Worm (Caenorhabditis elegans) whole organism, midembryonic: Measurements from ENCODE around the gene sre-15.

Source experiments
- T22C8.4 ChIP-seq: fragments of 200-800 bp; sonication (Bioruptor generic); IDR thresholded peaks from 2 replicates; pipeline ENCODE4 v1.3.6; 2022; ENCODE audit warnings: missing genetic modification characterization, missing compliant biosample characterization
- cog-1 ChIP-seq: sonication (generic microtip); optimal IDR thresholded peaks from 2 replicates; lab custom pipeline; 2016; ENCODE audit warnings: missing genetic modification characterization, missing compliant biosample characterization
- flt-1 ChIP-seq: fragments of 200-800 bp; sonication (Bioruptor generic); IDR thresholded peaks from 2 replicates; pipeline ENCODE4 v1.3.6; 2022; ENCODE audit warnings: missing genetic modification characterization, missing compliant biosample characterization
- klf-2 ChIP-seq: fragments of 200-800 bp; sonication (Bioruptor generic); conservative IDR thresholded peaks from 2 replicates; pipeline ENCODE4 v1.3.6; 2022; ENCODE audit warnings: missing genetic modification reagents, missing genetic modification characterization, missing compliant biosample characterization
- med-1 ChIP-seq: sonication (generic microtip); optimal IDR thresholded peaks from 2 replicates; lab custom pipeline; 2017; ENCODE audit warnings: missing genetic modification characterization, mild to moderate bottlenecking, missing compliant biosample characterization, antibody characterized with exemption, missing genetic modification reagents; ENCODE audit not compliant: insufficient read depth
- ref-1 ChIP-seq: fragments of 200-800 bp; sonication (Bioruptor generic); conservative IDR thresholded peaks from 2 replicates; pipeline ENCODE4 v1.3.6; 2022; ENCODE audit warnings: missing genetic modification reagents, missing genetic modification characterization, missing compliant biosample characterization
- tab-1 ChIP-seq: fragments of 200-800 bp; sonication (Bioruptor generic); IDR thresholded peaks from 2 replicates; pipeline ENCODE4 v1.3.6; 2022; ENCODE audit warnings: missing genetic modification characterization, missing compliant biosample characterization
- ztf-23 ChIP-seq: fragments of 200-800 bp; sonication (Bioruptor generic); IDR thresholded peaks from 2 replicates; pipeline ENCODE4 v1.3.6; 2022; ENCODE audit warnings: missing genetic modification reagents, missing genetic modification characterization, missing compliant biosample characterization
- ztf-29 ChIP-seq: fragments of 200-800 bp; sonication (Bioruptor generic); IDR thresholded peaks from 2 replicates; pipeline ENCODE4 v1.3.6; 2022; ENCODE audit warnings: missing genetic modification reagents, missing genetic modification characterization, missing compliant biosample characterization

Gene sre-15

DNA sequence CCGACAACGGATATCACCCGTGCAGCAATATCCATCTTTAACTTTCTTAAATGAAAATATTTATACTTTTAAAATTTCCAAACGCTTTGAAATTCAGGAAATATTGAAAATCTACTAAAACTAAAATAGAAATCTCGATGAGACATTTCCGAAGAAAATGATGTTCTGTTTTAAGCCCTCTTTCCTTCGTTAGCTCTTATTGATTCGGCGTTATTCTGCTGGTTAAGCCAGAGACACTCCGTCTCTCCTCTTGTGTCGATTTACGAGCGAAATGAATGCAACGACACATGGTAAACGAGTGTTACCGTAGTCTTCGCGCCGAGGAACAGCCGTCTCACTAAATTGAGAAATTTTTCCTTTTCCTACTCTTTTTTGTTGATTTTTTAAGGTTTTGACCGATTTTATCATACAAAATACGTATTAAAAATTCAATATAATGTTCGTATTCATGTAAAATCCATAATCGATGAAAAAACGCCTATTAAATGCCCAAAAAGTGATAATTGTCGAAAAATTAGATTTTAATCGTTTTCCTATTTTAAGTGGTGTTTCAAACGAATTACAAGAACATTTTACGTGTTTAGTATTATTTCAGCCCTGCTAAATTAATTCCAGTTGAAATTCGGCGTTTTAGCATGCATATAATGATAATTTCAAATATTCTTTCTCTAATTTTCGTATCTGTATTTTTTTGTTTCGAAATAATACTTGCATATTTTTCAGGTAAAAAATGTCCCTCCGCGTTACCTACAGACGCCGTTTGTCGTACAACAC lies 23.9 kb upstream of the sre-15 start, which contains the start of the genes ppm-1.H and rpl-34:
ppm-1.H (minus strand) TSS at position 51 of the 774 bp plus-strand sequence.
rpl-34 (plus strand) TSS at position 724 of the 774 bp plus-strand sequence.
- TF ChIP-seq flt-1 (GFP tag; lab: Robert Waterston, UW) (no peak; the same call in none of the 2 replicates), klf-2 (GFP tag; lab: Robert Waterston, UW) (no peak), tab-1 (GFP tag; lab: Robert Waterston, UW) (no peak), cog-1 (tag; lab: Kevin White, UChicago) (peak; percentile 37), med-1 (GFP tag; lab: Kevin White, UChicago) (no peak), ztf-29 (GFP tag; lab: Robert Waterston, UW) (peak; percentile 53; the same call in 1 of the 2 replicates), ref-1 (GFP tag; lab: Robert Waterston, UW) (no peak), T22C8.4 (0 out of 2 replicates have a peak, but pooled peaks have one; percentile 20), ztf-23 (GFP tag; lab: Robert Waterston, UW) (peak; percentile 61; the same call in 1 of the 2 replicates)

- TF ChIP-seq ztf-23 (GFP tag; lab: Robert Waterston, UW) (no peak), flt-1 (GFP tag; lab: Robert Waterston, UW) (no peak), med-1 (GFP tag; lab: Kevin White, UChicago) (no peak), cog-1 (tag; lab: Kevin White, UChicago) (no peak), T22C8.4 (no peak), ztf-29 (GFP tag; lab: Robert Waterston, UW) (no peak), ref-1 (GFP tag; lab: Robert Waterston, UW) (no peak), tab-1 (GFP tag; lab: Robert Waterston, UW) (no peak), klf-2 (GFP tag; lab: Robert Waterston, UW) (no peak)
Measured at ce11 chrIV:12265877-12266276, 21.3 kb upstream of the sre-15 start.

- TF ChIP-seq flt-1 (GFP tag; lab: Robert Waterston, UW) (no peak), ztf-23 (GFP tag; lab: Robert Waterston, UW) (no peak), ztf-29 (GFP tag; lab: Robert Waterston, UW) (no peak), tab-1 (GFP tag; lab: Robert Waterston, UW) (no peak), cog-1 (tag; lab: Kevin White, UChicago) (no peak), ref-1 (GFP tag; lab: Robert Waterston, UW) (no peak), klf-2 (GFP tag; lab: Robert Waterston, UW) (no peak), med-1 (GFP tag; lab: Kevin White, UChicago) (no peak), T22C8.4 (no peak)
Measured at ce11 chrIV:12261353-12261752, 16.7 kb upstream of the sre-15 start, which contains the start of gene sre-14. Gene sre-14 (minus strand): TSS chrIV:12261453.

ce11 chrIV:12259161-12259870 lies 14.7 kb upstream of the sre-15 start, which contains the start of gene Y39C12A.9:
Gene Y39C12A.9 (minus strand): TSS chrIV:12259211.
- no peak for TF ChIP-seq flt-1 (GFP tag; lab: Robert Waterston, UW)
- no peak for TF ChIP-seq ztf-23 (GFP tag; lab: Robert Waterston, UW)

DNA sequence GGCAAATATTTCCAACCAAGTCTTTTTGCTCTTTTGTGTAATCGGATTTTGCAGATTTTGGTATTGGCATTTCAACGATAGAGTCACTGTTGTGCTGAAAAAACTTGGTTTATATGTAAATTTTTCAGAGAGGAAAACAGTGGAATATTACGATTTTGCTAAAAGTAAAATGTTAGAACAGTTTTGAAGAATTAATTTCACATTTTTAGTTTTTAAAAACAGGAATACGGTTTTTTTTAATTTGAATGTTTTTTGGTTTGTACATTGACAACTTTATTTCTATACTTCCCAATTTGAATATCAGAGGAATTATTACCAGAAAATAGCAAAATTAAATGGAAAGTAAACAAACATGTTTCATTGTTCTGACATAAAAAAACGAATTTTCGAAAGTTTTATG lies 8.0 kb upstream of the sre-15 start, which contains the start of gene dnj-26:
dnj-26 (minus strand) TSS at position 101 of the 400 bp plus-strand sequence.
- TF ChIP-seq tab-1 (GFP tag; lab: Robert Waterston, UW), result no peak
- no peak for TF ChIP-seq klf-2 (GFP tag; lab: Robert Waterston, UW)
- TF ChIP-seq ztf-23 (GFP tag; lab: Robert Waterston, UW), result no peak
- no peak for TF ChIP-seq cog-1 (tag; lab: Kevin White, UChicago)
- TF ChIP-seq T22C8.4, result no peak
- no peak for TF ChIP-seq ztf-29 (GFP tag; lab: Robert Waterston, UW)
- no peak for TF ChIP-seq ref-1 (GFP tag; lab: Robert Waterston, UW)
- no peak for TF ChIP-seq flt-1 (GFP tag; lab: Robert Waterston, UW)
- no peak for TF ChIP-seq med-1 (GFP tag; lab: Kevin White, UChicago)

DNA sequence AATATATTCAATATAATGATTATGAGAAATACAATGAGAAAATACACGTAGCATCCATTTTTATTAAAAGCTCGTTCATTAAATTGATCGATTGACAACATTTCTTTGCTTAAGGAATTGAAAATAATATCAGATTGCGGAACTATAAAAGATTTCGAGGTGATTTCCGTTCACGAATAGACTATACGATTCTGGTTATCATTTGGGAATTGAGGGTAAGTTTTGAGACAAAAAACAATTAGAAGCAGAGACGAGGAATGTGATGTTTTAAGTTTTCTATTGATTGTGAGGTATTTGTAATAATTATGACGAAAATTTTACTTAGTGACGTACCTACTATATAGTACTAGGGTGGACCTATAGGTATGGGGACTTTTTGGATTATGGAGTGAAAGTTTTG lies 5.8 kb downstream of the sre-15 start, which contains the start of gene sre-19:
sre-19 (minus strand) TSS at position 101 of the 400 bp plus-strand sequence.
- no peak for TF ChIP-seq ztf-23 (GFP tag; lab: Robert Waterston, UW)
- TF ChIP-seq ztf-29 (GFP tag; lab: Robert Waterston, UW), result no peak
- TF ChIP-seq T22C8.4, result no peak

ce11 chrIV:12236011-12236410 lies 8.6 kb downstream of the sre-15 start, which contains the start of gene sre-16:
Gene sre-16 (minus strand): TSS chrIV:12236111.
- TF ChIP-seq med-1 (GFP tag; lab: Kevin White, UChicago) (no peak), T22C8.4 (no peak)

DNA sequence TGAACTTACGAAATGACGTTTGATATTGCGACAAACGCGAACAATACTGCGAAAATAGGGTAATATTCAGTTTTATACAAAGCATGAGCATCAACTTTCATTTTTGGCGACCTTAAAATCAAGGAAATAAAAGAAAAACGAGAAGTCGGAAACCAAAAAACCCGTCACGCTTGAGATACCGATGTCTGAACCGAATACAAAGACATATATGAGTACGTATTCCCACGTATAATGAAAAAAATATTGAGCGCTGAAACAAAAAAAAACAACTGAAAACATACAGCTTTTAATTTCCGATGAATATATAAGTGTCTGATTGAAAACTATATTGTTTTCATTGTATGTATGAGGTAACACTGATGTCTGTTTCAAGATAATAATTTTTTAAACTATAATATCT lies 14.9 kb downstream of the sre-15 start, which contains the start of gene sre-18:
sre-18 (minus strand) TSS at position 101 of the 400 bp plus-strand sequence.
- TF ChIP-seq cog-1 (tag; lab: Kevin White, UChicago) (no peak), med-1 (GFP tag; lab: Kevin White, UChicago) (no peak), tab-1 (GFP tag; lab: Robert Waterston, UW) (no peak), ztf-29 (GFP tag; lab: Robert Waterston, UW) (no peak), ref-1 (GFP tag; lab: Robert Waterston, UW) (no peak), ztf-23 (GFP tag; lab: Robert Waterston, UW) (no peak), klf-2 (GFP tag; lab: Robert Waterston, UW) (no peak), T22C8.4 (no peak), flt-1 (GFP tag; lab: Robert Waterston, UW) (no peak)

ce11 chrIV:12227012-12227411 lies 17.6 kb downstream of the sre-15 start, which contains the start of gene mlt-3:
Gene mlt-3 (minus strand): TSS chrIV:12227112.
- TF ChIP-seq flt-1 (GFP tag; lab: Robert Waterston, UW) (no peak), cog-1 (tag; lab: Kevin White, UChicago) (no peak), klf-2 (GFP tag; lab: Robert Waterston, UW) (no peak), T22C8.4 (no peak), med-1 (GFP tag; lab: Kevin White, UChicago) (no peak), tab-1 (GFP tag; lab: Robert Waterston, UW) (no peak), ref-1 (GFP tag; lab: Robert Waterston, UW) (no peak), ztf-29 (GFP tag; lab: Robert Waterston, UW) (no peak)
